Worm (Caenorhabditis elegans): ENCODE data around the gene wrm-1.

- TF ChIP-seq W03F9.2 (tag; optimal IDR thresholded peaks at IDR 0.05) (no peak), him-1 (tag; optimal IDR thresholded peaks at IDR 0.05) (no peak)
Measured at ce11 chrIII:5744579-5744978, 21.9 kb downstream of the wrm-1 start, which contains the start of gene B0244.5.
